Fruit fly (Drosophila melanogaster): ENCODE results near the gene CG10472.

dm6 chr3L:6038720-6039205 is 23.9 kb downstream of the CG10472 start, which contains the start of gene Jon65Aiv:
- TF ChIP-seq CG7101 (tag; optimal IDR thresholded peaks at IDR 0.05) = no peak
- no peak for TF ChIP-seq CG33017 (tag; optimal IDR thresholded peaks at IDR 0.05)
- no peak for TF ChIP-seq Crg-1 (GFP tag; optimal IDR thresholded peaks at IDR 0.05)
- TF ChIP-seq pad (GFP tag; optimal IDR thresholded peaks at IDR 0.05) = no peak
- no peak for TF ChIP-seq toe (GFP tag; optimal IDR thresholded peaks at IDR 0.05)
- no peak for TF ChIP-seq kay (GFP tag; ENCODE audit: borderline replicate concordance)
- TF ChIP-seq tj (GFP tag; optimal IDR thresholded peaks at IDR 0.05) = no peak
- TF ChIP-seq CG1620 (GFP tag; optimal IDR thresholded peaks at IDR 0.05) = no peak
- no peak for TF ChIP-seq ovo (GFP tag; optimal IDR thresholded peaks at IDR 0.05)
